Worm (Caenorhabditis elegans): ENCODE measurements around the gene ZK1098.9.

ce11 chrIII:9513569-9513968 lies 30.7 kb upstream of the ZK1098.9 start, which contains the start of gene F55H2.8:
- TF ChIP-seq flt-1 (GFP tag; IDR thresholded peaks at IDR 0.05), result no peak
- no peak for TF ChIP-seq ztf-29 (GFP tag; IDR thresholded peaks at IDR 0.05)
- no peak for TF ChIP-seq cog-1 (tag; optimal IDR thresholded peaks at IDR 0.05)
- TF ChIP-seq ref-1 (GFP tag; conservative IDR thresholded peaks at IDR 0.05), result no peak
- TF ChIP-seq klf-2 (GFP tag; conservative IDR thresholded peaks at IDR 0.05), result no peak
- no peak for TF ChIP-seq ztf-23 (GFP tag; IDR thresholded peaks at IDR 0.05)
- TF ChIP-seq T22C8.4 (GFP tag; IDR thresholded peaks at IDR 0.05), result no peak
- no peak for TF ChIP-seq med-1 (GFP tag; optimal IDR thresholded peaks at IDR 0.05; ENCODE audit: insufficient read depth)

Data from whole organism, midembryonic.